Worm (Caenorhabditis elegans): ENCODE measurements around the gene fbxc-29.

- TF ChIP-seq tag-97 (GFP tag; IDR thresholded peaks at IDR 0.05) (no peak), spr-3 (GFP tag; optimal IDR thresholded peaks at IDR 0.05) (no peak), nhr-11 (tag; optimal IDR thresholded peaks at IDR 0.05) (no peak)
These were observed 4.4 kb downstream of the fbxc-29 start for ce11 chrII:920326-920725.
